Worm (Caenorhabditis elegans) whole organism, mixed stage, embryonic: Measurements from ENCODE around the gene sup-26.

ENCODE experiments used
- elt-1 ChIP-seq: sonication (generic microtip); optimal IDR thresholded peaks from 2 replicates; lab custom pipeline; 2017; ENCODE audit warnings: missing genetic modification characterization, mild to moderate bottlenecking, missing compliant biosample characterization, antibody characterized with exemption, moderate library complexity, borderline replicate concordance; ENCODE audit not compliant: insufficient read depth
- elt-3 ChIP-seq: fragments of 150-350 bp; optimal IDR thresholded peaks from 2 replicates; lab custom pipeline; 2014; ENCODE audit warnings: missing biosample characterization, missing genetic modification characterization
- mep-1 ChIP-seq: fragments of 150-350 bp; optimal IDR thresholded peaks from 2 replicates; lab custom pipeline; 2017; ENCODE audit warnings: missing biosample characterization, missing genetic modification reagents, missing genetic modification characterization, inconsistent platforms
- nhr-2 ChIP-seq: fragments of 150-350 bp; optimal IDR thresholded peaks from 2 replicates; lab custom pipeline; 2014; ENCODE audit warnings: missing biosample characterization, missing genetic modification characterization
- nhr-28 ChIP-seq: fragments of 150-350 bp; optimal IDR thresholded peaks from 2 replicates; lab custom pipeline; 2014; ENCODE audit warnings: missing biosample characterization, missing genetic modification characterization
- unc-120 ChIP-seq: sonication (generic microtip); optimal IDR thresholded peaks from 2 replicates; lab custom pipeline; 2017; ENCODE audit warnings: missing genetic modification characterization, missing compliant biosample characterization; ENCODE audit not compliant: poor library complexity, severe bottlenecking
- unc-62 ChIP-seq: fragments of 150-350 bp; optimal IDR thresholded peaks from 2 replicates; lab custom pipeline; 2014; ENCODE audit warnings: missing biosample characterization, missing genetic modification reagents, missing genetic modification characterization

- TF ChIP-seq unc-120 (no peak), nhr-28 (tag; lab: Kevin White, UChicago) (no peak), unc-62 (GFP tag; lab: Kevin White, UChicago) (no peak), elt-1 (no peak), elt-3 (tag; lab: Kevin White, UChicago) (no peak), nhr-2 (tag; lab: Kevin White, UChicago) (no peak), mep-1 (tag; lab: Kevin White, UChicago) (no peak)
Observed at ce11 chrIII:4309303-4309702, 29.3 kb upstream of the sup-26 start.
